Worm (Caenorhabditis elegans): ENCODE data around the gene tag-77.

DNA sequence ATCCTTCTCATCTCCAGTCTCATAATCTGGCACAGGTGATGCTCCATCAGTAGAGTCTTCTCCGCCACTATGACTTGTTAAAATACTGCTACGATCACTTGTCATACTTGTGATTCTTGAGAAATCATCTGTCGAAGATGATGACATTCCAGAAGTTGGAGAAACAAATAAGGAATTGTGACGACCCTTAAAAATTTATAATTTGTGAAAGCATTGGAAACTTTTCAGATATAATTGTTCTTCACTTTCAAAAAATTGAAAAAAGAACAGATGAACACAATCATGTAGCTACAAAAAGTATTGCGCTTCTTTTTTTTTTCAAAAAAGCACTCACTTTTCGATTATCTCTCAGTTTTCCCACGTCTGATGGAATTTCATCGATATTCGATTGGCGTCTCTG lies 4.3 kb downstream of the tag-77 start:
- TF ChIP-seq aly-1 (tag; optimal IDR thresholded peaks at IDR 0.05) (no peak), B0310.2 (tag; optimal IDR thresholded peaks at IDR 0.05) (no peak), tra-4 (tag; optimal IDR thresholded peaks at IDR 0.05) (no peak), ceh-36 (tag; optimal IDR thresholded peaks at IDR 0.05) (no peak), ama-1 (optimal IDR thresholded peaks at IDR 0.05) (no peak), sea-1 (GFP tag; conservative IDR thresholded peaks at IDR 0.05) (no peak), scrt-1 (GFP tag; IDR thresholded peaks at IDR 0.05) (no peak), F13C5.2 (tag; optimal IDR thresholded peaks at IDR 0.05) (no peak), ets-7 (tag; optimal IDR thresholded peaks at IDR 0.05) (no peak), tbx-37 (GFP tag; conservative IDR thresholded peaks at IDR 0.05) (no peak), flt-1 (GFP tag; IDR thresholded peaks at IDR 0.05) (no peak), tbx-11 (GFP tag; IDR thresholded peaks at IDR 0.05) (no peak), hnd-1 (tag; optimal IDR thresholded peaks at IDR 0.05) (no peak)

Data from whole organism, early embryonic.